Worm (Caenorhabditis elegans) whole organism, mixed stage, embryonic: Measurements from ENCODE around the gene C02D5.2.

Experiments
- M03D4.4 ChIP-seq: sonication (generic microtip); optimal IDR thresholded peaks from 2 replicates; lab custom pipeline; 2017; ENCODE audit warnings: mild to moderate bottlenecking, missing genetic modification characterization, missing compliant biosample characterization
- bed-3 ChIP-seq: fragments of 200-800 bp; sonication (Bioruptor generic); optimal IDR thresholded peaks from 3 replicates; lab custom pipeline; 2018; ENCODE audit warnings: mild to moderate bottlenecking, missing genetic modification characterization, moderate library complexity, missing compliant biosample characterization
- blmp-1 ChIP-seq: fragments of 150-350 bp; optimal IDR thresholded peaks from 2 replicates; lab custom pipeline; 2014; ENCODE audit warnings: missing biosample characterization, missing genetic modification characterization
- ceh-39 ChIP-seq: fragments of 150-350 bp; optimal IDR thresholded peaks from 2 replicates; lab custom pipeline; 2014; ENCODE audit warnings: missing biosample characterization, missing genetic modification characterization
- ceh-43 ChIP-seq: fragments of 200-800 bp; sonication (Bioruptor generic); optimal IDR thresholded peaks from 2 replicates; lab custom pipeline; 2018; ENCODE audit warnings: mild to moderate bottlenecking, missing genetic modification characterization, moderate library complexity, missing compliant biosample characterization
- ceh-83 ChIP-seq: fragments of 200-800 bp; sonication (Bioruptor generic); optimal IDR thresholded peaks from 2 replicates; lab custom pipeline; 2018; ENCODE audit warnings: mild to moderate bottlenecking, missing genetic modification characterization, missing compliant biosample characterization
- ces-1 ChIP-seq: fragments of 150-350 bp; optimal IDR thresholded peaks from 2 replicates; lab custom pipeline; 2014; ENCODE audit warnings: missing biosample characterization, missing genetic modification reagents, missing genetic modification characterization
- cnd-1 ChIP-seq: fragments of 200-800 bp; sonication (Bioruptor generic); optimal IDR thresholded peaks from 2 replicates; lab custom pipeline; 2018; ENCODE audit warnings: mild to moderate bottlenecking, missing genetic modification characterization, missing compliant biosample characterization
- drap-1 ChIP-seq: fragments of 200-800 bp; sonication (Bioruptor generic); optimal IDR thresholded peaks from 3 replicates; lab custom pipeline; 2018; ENCODE audit warnings: mild to moderate bottlenecking, missing genetic modification characterization, missing compliant biosample characterization
- elt-1 ChIP-seq: sonication (generic microtip); optimal IDR thresholded peaks from 2 replicates; lab custom pipeline; 2017; ENCODE audit warnings: missing genetic modification characterization, mild to moderate bottlenecking, missing compliant biosample characterization, antibody characterized with exemption, moderate library complexity, borderline replicate concordance; ENCODE audit not compliant: insufficient read depth
- elt-3 ChIP-seq: fragments of 150-350 bp; optimal IDR thresholded peaks from 2 replicates; lab custom pipeline; 2014; ENCODE audit warnings: missing biosample characterization, missing genetic modification characterization
- flh-1 ChIP-seq: fragments of 200-800 bp; sonication (Bioruptor generic); optimal IDR thresholded peaks from 2 replicates; lab custom pipeline; 2018; ENCODE audit warnings: mild to moderate bottlenecking, missing genetic modification characterization, moderate library complexity, missing compliant biosample characterization
- ham-2 ChIP-seq: fragments of 200-800 bp; sonication (Bioruptor generic); optimal IDR thresholded peaks from 2 replicates; lab custom pipeline; 2018; ENCODE audit warnings: mild to moderate bottlenecking, missing genetic modification characterization, missing compliant biosample characterization
- hlh-1 ChIP-seq: fragments of 150-350 bp; optimal IDR thresholded peaks from 2 replicates; lab custom pipeline; 2014; ENCODE audit warnings: missing biosample characterization, missing genetic modification reagents, missing genetic modification characterization
- lin-13 ChIP-seq: fragments of 150-350 bp; optimal IDR thresholded peaks from 2 replicates; lab custom pipeline; 2014; ENCODE audit warnings: missing biosample characterization, missing genetic modification characterization
- lin-32 ChIP-seq: fragments of 200-800 bp; sonication (Bioruptor generic); optimal IDR thresholded peaks from 2 replicates; lab custom pipeline; 2018; ENCODE audit warnings: mild to moderate bottlenecking, missing genetic modification characterization, missing compliant biosample characterization
- lsy-2 ChIP-seq: fragments of 150-350 bp; optimal IDR thresholded peaks from 2 replicates; lab custom pipeline; 2014; ENCODE audit warnings: missing biosample characterization, missing genetic modification characterization
- mab-5 ChIP-seq: fragments of 150-350 bp; optimal IDR thresholded peaks from 2 replicates; lab custom pipeline; 2014; ENCODE audit warnings: missing biosample characterization, missing genetic modification characterization
- mls-2 ChIP-seq: sonication (generic microtip); optimal IDR thresholded peaks from 2 replicates; lab custom pipeline; 2016; ENCODE audit warnings: mild to moderate bottlenecking, missing genetic modification characterization, moderate library complexity, missing compliant biosample characterization
- nhr-12 ChIP-seq: fragments of 150-350 bp; optimal IDR thresholded peaks from 2 replicates; lab custom pipeline; 2014; ENCODE audit warnings: missing biosample characterization, missing genetic modification characterization
- nhr-2 ChIP-seq: fragments of 150-350 bp; optimal IDR thresholded peaks from 2 replicates; lab custom pipeline; 2014; ENCODE audit warnings: missing biosample characterization, missing genetic modification characterization
- nhr-237 ChIP-seq: fragments of 150-350 bp; optimal IDR thresholded peaks from 2 replicates; lab custom pipeline; 2014; ENCODE audit warnings: missing biosample characterization, missing genetic modification characterization
- nhr-28 ChIP-seq: fragments of 150-350 bp; optimal IDR thresholded peaks from 2 replicates; lab custom pipeline; 2014; ENCODE audit warnings: missing biosample characterization, missing genetic modification characterization
- nhr-76 ChIP-seq: sonication (generic microtip); optimal IDR thresholded peaks from 2 replicates; lab custom pipeline; 2017; ENCODE audit warnings: missing biosample characterization, missing genetic modification characterization
- pha-4 ChIP-seq: fragments of 150-350 bp; optimal IDR thresholded peaks from 2 replicates; lab custom pipeline; 2018; ENCODE audit warnings: missing biosample characterization, missing genetic modification reagents, missing genetic modification characterization
- sem-2 ChIP-seq: fragments of 200-800 bp; sonication (Bioruptor generic); optimal IDR thresholded peaks from 2 replicates; lab custom pipeline; 2018; ENCODE audit warnings: mild to moderate bottlenecking, missing genetic modification characterization, missing compliant biosample characterization
- snpc-4 ChIP-seq: fragments of 150-350 bp; optimal IDR thresholded peaks from 2 replicates; lab custom pipeline; 2014; ENCODE audit warnings: missing biosample characterization, missing genetic modification characterization
- sptf-1 ChIP-seq: sonication (generic microtip); optimal IDR thresholded peaks from 2 replicates; lab custom pipeline; 2017; ENCODE audit warnings: mild to moderate bottlenecking, missing genetic modification characterization, moderate library complexity, missing compliant biosample characterization
- tbx-8 ChIP-seq: fragments of 200-800 bp; sonication (Bioruptor generic); optimal IDR thresholded peaks from 2 replicates; lab custom pipeline; 2018; ENCODE audit warnings: mild to moderate bottlenecking, missing genetic modification characterization, moderate library complexity, missing compliant biosample characterization
- unc-120 ChIP-seq: sonication (generic microtip); optimal IDR thresholded peaks from 2 replicates; lab custom pipeline; 2017; ENCODE audit warnings: missing genetic modification characterization, missing compliant biosample characterization; ENCODE audit not compliant: poor library complexity, severe bottlenecking
- unc-39 ChIP-seq: fragments of 150-350 bp; optimal IDR thresholded peaks from 2 replicates; lab custom pipeline; 2014; ENCODE audit warnings: missing biosample characterization, missing genetic modification characterization
- unc-62 ChIP-seq: fragments of 150-350 bp; optimal IDR thresholded peaks from 2 replicates; lab custom pipeline; 2014; ENCODE audit warnings: missing biosample characterization, missing genetic modification reagents, missing genetic modification characterization
- zip-8 ChIP-seq: fragments of 150-350 bp; optimal IDR thresholded peaks from 2 replicates; lab custom pipeline; 2014; ENCODE audit warnings: missing biosample characterization, missing genetic modification characterization
- ztf-11 ChIP-seq: fragments of 150-350 bp; optimal IDR thresholded peaks from 2 replicates; lab custom pipeline; 2014; ENCODE audit warnings: missing biosample characterization, missing genetic modification characterization

C02D5.2 gene

ce11 chrIII:8596692-8597091 lies 39.6 kb downstream of the C02D5.2 start:
- TF ChIP-seq nhr-237 (tag; lab: Kevin White, UChicago), result no peak
- TF ChIP-seq lin-13 (tag; lab: Kevin White, UChicago), result no peak
- peak; percentile 70 for TF ChIP-seq zip-8 (tag; lab: Kevin White, UChicago)
- no peak for TF ChIP-seq flh-1 (GFP tag; lab: Kevin White, UChicago)
- no peak for TF ChIP-seq bed-3 (GFP tag; lab: Kevin White, UChicago)
- TF ChIP-seq sem-2, result no peak
- no peak for TF ChIP-seq snpc-4 (tag; lab: Kevin White, UChicago)
- TF ChIP-seq nhr-12 (tag; lab: Kevin White, UChicago), result no peak
- TF ChIP-seq elt-1 (tag; lab: Kevin White, UChicago), result no peak
- TF ChIP-seq ztf-11 (tag; lab: Kevin White, UChicago), result no peak
- no peak for TF ChIP-seq unc-62 (GFP tag; lab: Kevin White, UChicago)
- TF ChIP-seq ces-1, result peak; percentile 27
- no peak for TF ChIP-seq drap-1 (GFP tag; lab: Kevin White, UChicago)
- no peak for TF ChIP-seq elt-3 (tag; lab: Kevin White, UChicago)
- TF ChIP-seq blmp-1 (tag; lab: Kevin White, UChicago), result peak; percentile 73
- no peak for TF ChIP-seq pha-4
- no peak for TF ChIP-seq ceh-83 (GFP tag; lab: Kevin White, UChicago)
- peak; percentile 73 for TF ChIP-seq ham-2 (GFP tag; lab: Kevin White, UChicago)
- TF ChIP-seq M03D4.4 (tag; lab: Kevin White, UChicago), result no peak

ce11 chrIII:8597770-8598169 lies 40.6 kb downstream of the C02D5.2 start, which contains the start of gene ztf-30:
Gene ztf-30, minus strand, starts transcription at chrIII:8597870.
- no peak for TF ChIP-seq unc-120 (tag; lab: Kevin White, UChicago)
- no peak for TF ChIP-seq M03D4.4 (tag; lab: Kevin White, UChicago)
- no peak for TF ChIP-seq nhr-28
- TF ChIP-seq ceh-83 (GFP tag; lab: Kevin White, UChicago), result no peak

- TF ChIP-seq pha-4 (no peak), ham-2 (GFP tag; lab: Kevin White, UChicago) (peak; percentile 88), nhr-76 (tag; lab: Kevin White, UChicago) (no peak), ceh-83 (GFP tag; lab: Kevin White, UChicago) (no peak), ceh-43 (GFP tag; lab: Kevin White, UChicago) (no peak)
Observed at ce11 chrIII:8598961-8599360, 41.8 kb downstream of the C02D5.2 start.

ce11 chrIII:8602148-8602547 lies 45.0 kb downstream of the C02D5.2 start:
- TF ChIP-seq ham-2 (GFP tag; lab: Kevin White, UChicago) (peak; percentile 95), flh-1 (GFP tag; lab: Kevin White, UChicago) (no peak), mls-2 (no peak), nhr-2 (tag; lab: Kevin White, UChicago) (no peak), elt-3 (tag; lab: Kevin White, UChicago) (no peak), zip-8 (tag; lab: Kevin White, UChicago) (peak; percentile 33), ceh-83 (GFP tag; lab: Kevin White, UChicago) (no peak), drap-1 (GFP tag; lab: Kevin White, UChicago) (no peak), blmp-1 (tag; lab: Kevin White, UChicago) (peak; percentile 56), mab-5 (tag; lab: Kevin White, UChicago) (no peak)

- TF ChIP-seq cnd-1 (no peak), nhr-12 (tag; lab: Kevin White, UChicago) (no peak), sem-2 (no peak), mab-5 (tag; lab: Kevin White, UChicago) (no peak), unc-120 (tag; lab: Kevin White, UChicago) (no peak), unc-39 (tag; lab: Kevin White, UChicago) (no peak), hlh-1 (tag; lab: Kevin White, UChicago) (no peak), sptf-1 (tag; lab: Kevin White, UChicago) (no peak), bed-3 (GFP tag; lab: Kevin White, UChicago) (no peak), lin-13 (tag; lab: Kevin White, UChicago) (no peak), drap-1 (GFP tag; lab: Kevin White, UChicago) (no peak), nhr-237 (tag; lab: Kevin White, UChicago) (no peak), ztf-11 (tag; lab: Kevin White, UChicago) (no peak), lsy-2 (no peak), tbx-8 (GFP tag; lab: Kevin White, UChicago) (no peak), unc-62 (GFP tag; lab: Kevin White, UChicago) (no peak), ham-2 (GFP tag; lab: Kevin White, UChicago) (no peak), ceh-39 (no peak), lin-32 (GFP tag; lab: Kevin White, UChicago) (no peak)
- TF ChIP-seq, all 35 proteins: peak for 0
Observed at ce11 chrIII:8605532-8605931, 48.4 kb downstream of the C02D5.2 start, which contains the start of gene C06E1.1. Gene C06E1.1, plus strand, starts transcription at chrIII:8605832.
